Fruit fly (Drosophila melanogaster): Measurements from ENCODE around the gene CG14658.

Gene CG14658

DNA sequence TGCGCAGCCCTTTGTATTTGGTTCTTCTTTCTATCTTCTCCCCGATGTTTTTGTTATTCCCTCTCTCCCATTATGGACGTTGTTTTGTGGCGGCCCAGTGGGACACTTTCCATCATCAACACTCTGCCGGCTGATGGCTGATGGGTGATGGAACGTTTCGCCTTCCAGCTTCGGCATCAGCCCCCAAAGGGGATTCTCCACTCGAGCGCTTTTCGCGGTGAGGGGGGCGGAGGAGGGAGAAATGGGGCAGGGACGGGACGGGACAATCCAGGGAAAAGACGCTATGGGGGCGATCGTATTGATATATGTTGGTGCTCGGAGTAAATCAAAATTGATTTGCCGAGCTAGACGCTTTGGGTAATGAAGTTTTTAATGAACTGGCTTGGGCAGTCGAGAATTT, 5.1 kb downstream of the CG14658 start:
- TF ChIP-seq h (optimal IDR thresholded peaks at IDR 0.05) (no peak), Sin3A (optimal IDR thresholded peaks at IDR 0.05) (no peak), psq (optimal IDR thresholded peaks at IDR 0.05) (no peak), ttk (optimal IDR thresholded peaks at IDR 0.05) (no peak)

DNA sequence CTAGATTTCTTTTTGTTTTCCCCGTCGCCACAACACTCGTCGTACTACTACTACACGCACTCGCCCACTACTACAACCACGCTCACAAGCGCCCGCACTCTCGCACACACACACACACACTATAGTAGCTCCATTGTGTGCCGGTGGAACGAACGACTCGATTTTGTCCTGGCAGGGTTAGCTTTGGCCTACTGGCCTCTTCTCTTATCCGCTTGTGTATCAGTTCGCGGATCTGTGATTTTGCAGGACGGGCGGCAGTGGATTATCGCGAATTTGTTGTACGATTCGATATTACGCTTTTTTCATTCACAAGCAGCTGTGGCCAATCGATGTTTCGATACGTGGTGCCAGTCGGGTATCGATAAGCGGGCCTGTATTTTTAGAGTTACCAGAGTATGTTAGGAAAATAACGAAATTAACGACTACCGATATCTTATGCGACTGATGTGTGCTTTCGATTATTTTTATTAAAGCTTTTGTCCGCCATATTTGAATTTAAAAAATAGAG, 9.2 kb downstream of the CG14658 start, which contains the start of gene CG14657:
CG14657 (minus strand) TSS at position 335 of the 508 bp plus-strand sequence.
- no peak for TF ChIP-seq ttk (optimal IDR thresholded peaks at IDR 0.05)
- no peak for TF ChIP-seq h (optimal IDR thresholded peaks at IDR 0.05)
- TF ChIP-seq Myc (optimal IDR thresholded peaks at IDR 0.05), result no peak
- no peak for TF ChIP-seq psq (optimal IDR thresholded peaks at IDR 0.05)
- TF ChIP-seq Sin3A (optimal IDR thresholded peaks at IDR 0.05), result no peak
- TF ChIP-seq insv (optimal IDR thresholded peaks at IDR 0.05), result no peak

DNA sequence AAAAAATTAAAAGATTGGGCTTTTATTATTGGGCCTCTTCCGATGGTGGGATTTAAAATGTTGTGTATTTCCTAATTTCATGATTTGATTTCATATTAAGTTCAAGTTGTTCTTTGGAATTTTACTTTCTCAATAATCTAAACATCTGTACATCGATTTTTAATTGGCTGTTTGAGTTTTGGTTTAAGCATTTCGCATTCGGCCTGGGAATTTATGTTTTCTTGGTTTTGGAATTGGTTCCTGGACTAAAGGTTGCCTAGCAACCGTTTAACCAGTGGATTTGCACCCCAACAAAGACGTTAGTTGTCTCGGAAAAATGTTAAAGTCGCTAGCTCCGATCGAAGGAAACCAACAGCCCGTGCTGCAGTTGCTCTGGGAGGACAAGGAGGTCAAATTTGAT, 14.3 kb downstream of the CG14658 start, which contains the start of gene BBS5:
BBS5 (plus strand) TSS at position 301 of the 400 bp plus-strand sequence.
- TF ChIP-seq ttk (optimal IDR thresholded peaks at IDR 0.05), result no peak
- TF ChIP-seq h (optimal IDR thresholded peaks at IDR 0.05), result no peak
- TF ChIP-seq psq (optimal IDR thresholded peaks at IDR 0.05), result no peak
- no peak for TF ChIP-seq insv (optimal IDR thresholded peaks at IDR 0.05)
- TF ChIP-seq Sin3A (optimal IDR thresholded peaks at IDR 0.05), result no peak
- TF ChIP-seq Myc (optimal IDR thresholded peaks at IDR 0.05), result no peak

DNA sequence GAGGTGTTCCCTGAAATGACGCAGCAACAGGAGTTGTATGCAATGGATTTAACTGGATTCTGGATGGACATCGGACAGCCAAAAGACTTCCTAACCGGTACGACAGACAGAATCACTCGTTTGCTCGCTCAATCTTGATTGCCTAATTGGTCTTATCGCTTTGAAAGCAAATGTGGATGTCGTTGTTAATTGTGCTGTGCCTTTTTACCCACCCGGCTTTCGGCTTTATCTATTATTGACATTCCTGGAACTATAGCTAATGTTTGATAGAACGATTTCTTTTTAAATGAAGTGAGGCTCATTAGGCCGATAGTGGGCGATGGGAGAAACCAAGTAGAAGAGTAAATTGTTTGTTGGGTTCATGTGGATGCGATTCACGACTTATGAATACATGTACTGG, 15.6 kb downstream of the CG14658 start:
- TF ChIP-seq insv (optimal IDR thresholded peaks at IDR 0.05), result no peak
- no peak for TF ChIP-seq h (optimal IDR thresholded peaks at IDR 0.05)
- TF ChIP-seq Sin3A (optimal IDR thresholded peaks at IDR 0.05), result no peak
- no peak for TF ChIP-seq ttk (optimal IDR thresholded peaks at IDR 0.05)
- TF ChIP-seq psq (optimal IDR thresholded peaks at IDR 0.05), result no peak
- TF ChIP-seq Myc (optimal IDR thresholded peaks at IDR 0.05), result no peak

DNA sequence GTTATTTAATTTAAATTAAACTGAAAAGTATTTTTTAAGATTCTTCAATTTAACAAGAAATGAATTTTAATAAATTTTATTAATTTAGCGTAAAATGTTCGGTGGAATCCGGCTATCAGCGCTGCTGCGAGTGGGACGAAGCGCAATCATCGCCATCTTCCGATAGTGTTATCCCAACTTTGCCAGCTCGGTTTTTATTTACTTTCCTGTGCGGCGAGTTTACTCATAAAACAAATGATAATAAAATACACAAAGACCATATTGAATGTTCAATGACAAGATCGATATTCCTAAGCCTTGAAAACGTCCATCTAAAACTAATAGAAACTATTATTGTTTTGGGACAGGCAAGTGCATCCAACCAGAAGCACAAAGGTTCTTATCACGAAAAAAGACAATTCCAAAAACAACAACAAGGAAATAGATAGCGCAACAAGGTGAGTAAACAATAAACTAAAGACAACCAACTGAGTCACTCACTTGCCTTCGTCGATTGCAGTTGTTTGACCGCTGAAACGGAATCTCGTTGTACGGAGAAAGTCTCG, 17.1 kb downstream of the CG14658 start:
- TF ChIP-seq psq (optimal IDR thresholded peaks at IDR 0.05), result no peak
- TF ChIP-seq insv (optimal IDR thresholded peaks at IDR 0.05), result no peak
- TF ChIP-seq ttk (optimal IDR thresholded peaks at IDR 0.05), result no peak
- TF ChIP-seq Myc (optimal IDR thresholded peaks at IDR 0.05), result no peak
- TF ChIP-seq Sin3A (optimal IDR thresholded peaks at IDR 0.05), result no peak
- no peak for TF ChIP-seq h (optimal IDR thresholded peaks at IDR 0.05)

DNA sequence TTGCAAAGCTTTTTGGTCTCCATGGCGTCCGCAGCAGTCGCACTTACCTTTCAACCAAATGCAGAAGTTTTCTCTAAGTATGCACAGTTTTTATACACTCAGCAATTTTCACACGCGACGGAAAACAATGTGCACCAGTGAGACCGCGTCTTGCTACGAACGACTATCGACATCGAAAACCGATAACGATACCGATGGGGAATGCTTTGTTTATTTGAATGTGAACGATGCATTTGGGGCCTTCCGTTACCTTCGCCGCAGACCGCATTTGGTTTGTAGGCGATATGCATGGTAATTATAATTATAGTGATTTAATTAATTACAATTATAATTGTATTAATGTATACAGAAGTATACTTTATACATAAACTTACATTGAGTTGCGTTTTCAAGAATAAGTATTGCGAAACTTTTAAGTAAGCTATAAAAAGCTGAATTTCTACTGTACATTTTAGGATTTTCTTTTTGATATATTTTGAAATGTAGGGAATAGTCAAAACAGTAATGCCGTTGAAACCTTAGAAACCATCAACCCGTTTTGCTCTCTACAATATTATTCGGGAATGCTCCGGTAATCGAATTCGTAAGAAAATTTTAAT, 18.3 kb downstream of the CG14658 start, which contains the start of the genes Hus1-like and ctrip:
Hus1-like (minus strand) TSS at position 161 of the 599 bp plus-strand sequence.
ctrip (minus strand) TSS at position 161 of the 599 bp plus-strand sequence.
- no peak for TF ChIP-seq Myc (optimal IDR thresholded peaks at IDR 0.05)
- no peak for TF ChIP-seq h (optimal IDR thresholded peaks at IDR 0.05)
- no peak for TF ChIP-seq psq (optimal IDR thresholded peaks at IDR 0.05)
- TF ChIP-seq ttk (optimal IDR thresholded peaks at IDR 0.05), result no peak
- TF ChIP-seq insv (optimal IDR thresholded peaks at IDR 0.05), result no peak
- TF ChIP-seq Sin3A (optimal IDR thresholded peaks at IDR 0.05), result no peak

DNA sequence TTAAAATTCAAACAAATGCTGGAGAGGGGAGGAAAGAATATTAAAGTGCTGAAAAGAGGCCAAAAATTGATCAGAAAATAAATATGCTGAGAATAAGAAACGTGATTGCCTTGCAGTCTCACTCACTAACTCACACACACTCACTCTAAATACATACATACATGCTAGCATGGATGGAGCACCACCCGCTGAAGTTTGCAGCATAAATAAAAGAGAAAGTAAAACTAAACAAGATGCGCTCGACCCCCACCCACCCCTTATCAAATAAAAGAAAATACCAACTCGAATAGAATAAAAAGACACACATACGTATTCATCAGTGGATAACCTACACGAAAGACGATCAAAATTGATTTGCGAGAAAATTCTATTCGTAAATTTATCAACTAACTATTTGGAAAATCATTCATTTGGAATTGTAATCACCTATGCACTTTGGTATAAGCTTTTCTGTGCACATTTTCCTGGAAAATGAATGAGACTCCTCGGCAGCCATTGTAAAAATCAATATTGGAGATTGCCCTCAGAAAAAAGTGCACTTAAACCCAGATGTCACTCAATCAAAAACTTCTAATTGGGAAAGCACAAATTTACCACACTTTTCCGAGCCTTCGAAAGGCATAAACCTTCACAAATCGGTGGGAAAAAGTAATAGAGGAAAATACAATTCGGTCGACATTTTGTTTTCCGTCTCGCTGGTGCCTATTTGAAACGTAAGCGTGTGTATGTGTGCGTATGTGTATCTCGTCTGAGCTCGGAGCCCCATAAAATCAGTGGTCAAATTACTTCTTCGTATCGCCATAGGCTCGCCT, 19.0 kb downstream of the CG14658 start, which contains the start of gene Gmppb:
Gmppb (plus strand) TSS at position 321 of the 812 bp plus-strand sequence.
- TF ChIP-seq insv (optimal IDR thresholded peaks at IDR 0.05), result no peak
- TF ChIP-seq h (optimal IDR thresholded peaks at IDR 0.05), result no peak
- no peak for TF ChIP-seq Sin3A (optimal IDR thresholded peaks at IDR 0.05)
- TF ChIP-seq Myc (optimal IDR thresholded peaks at IDR 0.05), result no peak
- no peak for TF ChIP-seq psq (optimal IDR thresholded peaks at IDR 0.05)
- TF ChIP-seq ttk (optimal IDR thresholded peaks at IDR 0.05), result no peak

DNA sequence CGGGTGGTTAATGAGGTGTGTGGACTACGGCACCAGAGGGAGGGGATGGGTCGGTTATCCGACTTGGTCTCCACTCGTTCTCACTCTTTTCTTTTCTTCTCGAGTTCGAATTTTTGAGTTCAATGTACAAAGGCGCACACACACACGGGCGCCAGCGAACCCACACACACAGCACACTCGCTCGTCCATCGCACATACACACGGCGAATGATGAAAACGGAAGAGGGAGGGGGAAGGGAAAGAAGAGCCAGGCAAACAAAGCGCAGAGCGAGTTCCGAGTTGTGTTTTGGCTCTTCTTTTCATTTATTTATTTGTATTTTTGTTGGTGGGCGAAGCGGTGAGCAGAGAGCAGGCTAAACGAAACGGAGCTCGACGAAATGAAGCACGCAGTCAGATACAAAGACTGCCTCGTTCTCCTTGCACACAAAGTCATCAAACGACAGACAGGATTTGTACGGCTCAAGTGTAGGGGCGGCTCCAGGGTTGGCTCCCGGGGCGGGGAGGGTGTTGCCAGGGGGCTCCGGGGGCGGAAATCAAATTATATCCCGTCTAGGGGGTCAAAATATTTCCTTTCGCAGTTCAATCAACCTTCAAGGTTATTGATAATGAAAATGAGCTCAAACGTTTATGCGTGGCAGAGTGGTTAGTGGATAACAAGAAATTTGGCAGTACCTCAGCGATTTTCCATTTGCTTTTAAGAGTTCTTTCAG, 20.2 kb downstream of the CG14658 start:
- TF ChIP-seq Myc (optimal IDR thresholded peaks at IDR 0.05), result no peak
- TF ChIP-seq ttk (optimal IDR thresholded peaks at IDR 0.05), result no peak
- TF ChIP-seq psq (optimal IDR thresholded peaks at IDR 0.05), result no peak
- no peak for TF ChIP-seq h (optimal IDR thresholded peaks at IDR 0.05)
- TF ChIP-seq insv (optimal IDR thresholded peaks at IDR 0.05), result no peak
- TF ChIP-seq Sin3A (optimal IDR thresholded peaks at IDR 0.05), result no peak

DNA sequence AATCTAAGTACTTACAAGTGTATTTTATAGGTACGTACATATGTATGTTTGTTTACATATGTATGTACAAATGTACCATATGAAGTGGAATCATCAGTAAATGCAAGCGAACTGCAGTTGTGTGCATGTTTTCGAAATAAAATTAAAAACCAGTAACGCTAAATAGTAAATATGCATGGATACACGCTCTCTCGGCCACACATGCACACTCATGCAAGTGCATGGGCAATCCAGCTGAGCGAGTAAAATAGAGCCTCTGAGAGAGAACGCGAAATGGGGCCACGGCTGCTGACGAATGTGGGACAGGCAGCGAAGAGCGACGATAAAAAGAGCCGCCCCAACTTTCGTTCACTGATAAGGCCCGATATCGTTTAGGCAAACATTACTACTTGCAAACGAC, 22.7 kb downstream of the CG14658 start:
- TF ChIP-seq psq (optimal IDR thresholded peaks at IDR 0.05) (no peak), ttk (optimal IDR thresholded peaks at IDR 0.05) (no peak), insv (optimal IDR thresholded peaks at IDR 0.05) (no peak), h (optimal IDR thresholded peaks at IDR 0.05) (no peak), Sin3A (optimal IDR thresholded peaks at IDR 0.05) (no peak), Myc (optimal IDR thresholded peaks at IDR 0.05) (no peak)

DNA sequence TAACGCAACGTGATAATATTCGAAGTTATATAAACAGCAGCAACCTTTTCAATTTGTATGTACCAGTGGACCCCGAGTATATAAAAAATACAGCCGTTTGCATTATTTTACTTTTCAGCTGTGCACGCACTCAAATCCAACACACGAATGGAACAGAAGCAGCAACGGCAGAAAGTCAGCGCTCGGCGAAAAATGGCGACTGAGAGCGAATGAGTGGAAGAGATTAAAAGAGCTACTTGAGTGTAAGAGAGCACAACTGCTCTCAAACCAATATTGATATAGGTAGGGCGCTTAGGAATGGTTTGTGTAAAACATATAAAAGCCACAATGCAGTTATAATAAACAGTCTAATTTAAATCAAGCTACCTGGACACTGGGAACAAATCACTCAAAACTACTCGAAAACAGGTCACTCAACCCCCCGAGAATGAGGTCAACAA, 24.0 kb downstream of the CG14658 start:
- TF ChIP-seq ttk (optimal IDR thresholded peaks at IDR 0.05) (no peak), h (optimal IDR thresholded peaks at IDR 0.05) (no peak), Sin3A (optimal IDR thresholded peaks at IDR 0.05) (no peak), Myc (optimal IDR thresholded peaks at IDR 0.05) (no peak), psq (optimal IDR thresholded peaks at IDR 0.05) (no peak), insv (optimal IDR thresholded peaks at IDR 0.05) (no peak)

Measured in Kc167 (cell line).